Worm (Caenorhabditis elegans) whole organism, mixed stage, embryonic: ENCODE data around the gene zipt-17.

Source experiments
- M03D4.4 ChIP-seq: sonication (generic microtip); optimal IDR thresholded peaks from 2 replicates; lab custom pipeline; 2017; ENCODE audit warnings: mild to moderate bottlenecking, missing genetic modification characterization, missing compliant biosample characterization
- bed-3 ChIP-seq: fragments of 200-800 bp; sonication (Bioruptor generic); optimal IDR thresholded peaks from 3 replicates; lab custom pipeline; 2018; ENCODE audit warnings: mild to moderate bottlenecking, missing genetic modification characterization, moderate library complexity, missing compliant biosample characterization
- blmp-1 ChIP-seq: fragments of 150-350 bp; optimal IDR thresholded peaks from 2 replicates; lab custom pipeline; 2014; ENCODE audit warnings: missing biosample characterization, missing genetic modification characterization
- ceh-39 ChIP-seq: fragments of 150-350 bp; optimal IDR thresholded peaks from 2 replicates; lab custom pipeline; 2014; ENCODE audit warnings: missing biosample characterization, missing genetic modification characterization
- ceh-83 ChIP-seq: fragments of 200-800 bp; sonication (Bioruptor generic); optimal IDR thresholded peaks from 2 replicates; lab custom pipeline; 2018; ENCODE audit warnings: mild to moderate bottlenecking, missing genetic modification characterization, missing compliant biosample characterization
- ces-1 ChIP-seq: fragments of 150-350 bp; optimal IDR thresholded peaks from 2 replicates; lab custom pipeline; 2014; ENCODE audit warnings: missing biosample characterization, missing genetic modification reagents, missing genetic modification characterization
- drap-1 ChIP-seq: fragments of 200-800 bp; sonication (Bioruptor generic); optimal IDR thresholded peaks from 3 replicates; lab custom pipeline; 2018; ENCODE audit warnings: mild to moderate bottlenecking, missing genetic modification characterization, missing compliant biosample characterization
- elt-1 ChIP-seq: sonication (generic microtip); optimal IDR thresholded peaks from 2 replicates; lab custom pipeline; 2017; ENCODE audit warnings: missing genetic modification characterization, mild to moderate bottlenecking, missing compliant biosample characterization, antibody characterized with exemption, moderate library complexity, borderline replicate concordance; ENCODE audit not compliant: insufficient read depth
- elt-3 ChIP-seq: fragments of 150-350 bp; optimal IDR thresholded peaks from 2 replicates; lab custom pipeline; 2014; ENCODE audit warnings: missing biosample characterization, missing genetic modification characterization
- flh-1 ChIP-seq: fragments of 200-800 bp; sonication (Bioruptor generic); optimal IDR thresholded peaks from 2 replicates; lab custom pipeline; 2018; ENCODE audit warnings: mild to moderate bottlenecking, missing genetic modification characterization, moderate library complexity, missing compliant biosample characterization
- ham-2 ChIP-seq: fragments of 200-800 bp; sonication (Bioruptor generic); optimal IDR thresholded peaks from 2 replicates; lab custom pipeline; 2018; ENCODE audit warnings: mild to moderate bottlenecking, missing genetic modification characterization, missing compliant biosample characterization
- hlh-1 ChIP-seq: fragments of 150-350 bp; optimal IDR thresholded peaks from 2 replicates; lab custom pipeline; 2014; ENCODE audit warnings: missing biosample characterization, missing genetic modification reagents, missing genetic modification characterization
- lin-13 ChIP-seq: fragments of 150-350 bp; optimal IDR thresholded peaks from 2 replicates; lab custom pipeline; 2014; ENCODE audit warnings: missing biosample characterization, missing genetic modification characterization
- lin-32 ChIP-seq: fragments of 200-800 bp; sonication (Bioruptor generic); optimal IDR thresholded peaks from 2 replicates; lab custom pipeline; 2018; ENCODE audit warnings: mild to moderate bottlenecking, missing genetic modification characterization, missing compliant biosample characterization
- mab-5 ChIP-seq: fragments of 150-350 bp; optimal IDR thresholded peaks from 2 replicates; lab custom pipeline; 2014; ENCODE audit warnings: missing biosample characterization, missing genetic modification characterization
- mls-2 ChIP-seq: sonication (generic microtip); optimal IDR thresholded peaks from 2 replicates; lab custom pipeline; 2016; ENCODE audit warnings: mild to moderate bottlenecking, missing genetic modification characterization, moderate library complexity, missing compliant biosample characterization
- nhr-12 ChIP-seq: fragments of 150-350 bp; optimal IDR thresholded peaks from 2 replicates; lab custom pipeline; 2014; ENCODE audit warnings: missing biosample characterization, missing genetic modification characterization
- nhr-2 ChIP-seq: fragments of 150-350 bp; optimal IDR thresholded peaks from 2 replicates; lab custom pipeline; 2014; ENCODE audit warnings: missing biosample characterization, missing genetic modification characterization
- nhr-28 ChIP-seq: fragments of 150-350 bp; optimal IDR thresholded peaks from 2 replicates; lab custom pipeline; 2014; ENCODE audit warnings: missing biosample characterization, missing genetic modification characterization
- nhr-76 ChIP-seq: sonication (generic microtip); optimal IDR thresholded peaks from 2 replicates; lab custom pipeline; 2017; ENCODE audit warnings: missing biosample characterization, missing genetic modification characterization
- pha-4 ChIP-seq: fragments of 150-350 bp; optimal IDR thresholded peaks from 2 replicates; lab custom pipeline; 2018; ENCODE audit warnings: missing biosample characterization, missing genetic modification reagents, missing genetic modification characterization
- tbx-8 ChIP-seq: fragments of 200-800 bp; sonication (Bioruptor generic); optimal IDR thresholded peaks from 2 replicates; lab custom pipeline; 2018; ENCODE audit warnings: mild to moderate bottlenecking, missing genetic modification characterization, moderate library complexity, missing compliant biosample characterization
- unc-120 ChIP-seq: sonication (generic microtip); optimal IDR thresholded peaks from 2 replicates; lab custom pipeline; 2017; ENCODE audit warnings: missing genetic modification characterization, missing compliant biosample characterization; ENCODE audit not compliant: poor library complexity, severe bottlenecking
- unc-39 ChIP-seq: fragments of 150-350 bp; optimal IDR thresholded peaks from 2 replicates; lab custom pipeline; 2014; ENCODE audit warnings: missing biosample characterization, missing genetic modification characterization
- unc-62 ChIP-seq: fragments of 150-350 bp; optimal IDR thresholded peaks from 2 replicates; lab custom pipeline; 2014; ENCODE audit warnings: missing biosample characterization, missing genetic modification reagents, missing genetic modification characterization
- zip-8 ChIP-seq: fragments of 150-350 bp; optimal IDR thresholded peaks from 2 replicates; lab custom pipeline; 2014; ENCODE audit warnings: missing biosample characterization, missing genetic modification characterization
- ztf-11 ChIP-seq: fragments of 150-350 bp; optimal IDR thresholded peaks from 2 replicates; lab custom pipeline; 2014; ENCODE audit warnings: missing biosample characterization, missing genetic modification characterization

The zipt-17 gene

ce11 chrIV:17405530-17405929 is 38.3 kb upstream of the zipt-17 start, which contains the start of gene pmp-4:
Gene pmp-4 (minus strand): TSS chrIV:17405630.
- TF ChIP-seq nhr-76 (tag; lab: Kevin White, UChicago) = no peak
- TF ChIP-seq mls-2 (tag; lab: Kevin White, UChicago) = no peak
- TF ChIP-seq nhr-12 = no peak
- TF ChIP-seq drap-1 (GFP tag; lab: Kevin White, UChicago) = no peak
- TF ChIP-seq nhr-2 (tag; lab: Kevin White, UChicago) = no peak
- no peak for TF ChIP-seq lin-13 (tag; lab: Kevin White, UChicago)
- no peak for TF ChIP-seq pha-4 (tag; lab: Kevin White, UChicago)
- no peak for TF ChIP-seq ceh-39
- no peak for TF ChIP-seq ceh-83
- no peak for TF ChIP-seq zip-8 (tag; lab: Kevin White, UChicago)
- no peak for TF ChIP-seq M03D4.4 (tag; lab: Kevin White, UChicago)
- no peak for TF ChIP-seq mab-5
- no peak for TF ChIP-seq unc-62 (GFP tag; lab: Kevin White, UChicago)

DNA sequence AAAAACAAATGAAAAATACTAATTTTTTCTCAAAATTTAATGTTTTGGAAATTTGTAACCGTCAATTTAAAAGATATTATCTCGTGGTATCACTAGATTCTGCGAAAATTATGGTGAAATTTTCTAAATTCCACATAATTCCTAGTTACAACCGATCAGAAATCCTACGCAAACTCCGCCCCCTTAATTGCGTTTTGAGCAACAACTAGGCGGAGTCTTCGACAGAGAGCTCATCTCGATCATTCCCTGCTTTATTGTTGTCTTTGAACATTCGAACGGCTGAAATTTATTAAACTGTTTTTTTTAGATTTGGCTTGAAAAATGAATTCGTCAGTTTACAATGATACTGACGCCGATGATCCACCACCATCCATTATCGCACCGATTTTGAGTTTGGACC is 32.3 kb upstream of the zipt-17 start, which contains the start of gene T02D1.4:
T02D1.4 (plus strand) TSS at position 301 of the 400 bp plus-strand sequence.
- TF ChIP-seq elt-1 (tag; lab: Kevin White, UChicago) (no peak), mab-5 (no peak), nhr-2 (tag; lab: Kevin White, UChicago) (no peak), ztf-11 (tag; lab: Kevin White, UChicago) (no peak), ces-1 (GFP tag; lab: Kevin White, UChicago) (no peak)
- TF ChIP-seq, all 35 proteins: peak for 0

DNA sequence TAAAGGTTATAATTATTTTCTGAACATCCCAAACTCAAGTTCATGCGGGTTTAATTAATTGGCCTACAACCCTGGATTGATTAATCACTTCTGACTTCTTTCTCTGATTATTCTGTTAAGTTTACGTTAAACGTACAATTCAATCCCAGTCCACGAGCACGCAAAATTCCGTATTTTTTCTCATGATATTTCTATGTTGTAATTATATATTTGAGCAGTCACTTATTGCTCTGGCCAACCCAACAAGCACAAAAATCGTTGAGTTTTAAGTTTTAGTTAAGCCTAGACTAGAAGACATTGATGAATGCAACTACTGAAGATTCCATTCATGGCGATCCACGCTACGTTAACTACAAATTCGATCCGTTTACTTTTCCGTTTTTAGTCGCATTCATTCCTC is 28.7 kb upstream of the zipt-17 start, which contains the start of gene sru-15:
sru-15 (plus strand) TSS at position 301 of the 400 bp plus-strand sequence.
- TF ChIP-seq lin-32 (GFP tag; lab: Kevin White, UChicago) (no peak), elt-1 (tag; lab: Kevin White, UChicago) (no peak), mls-2 (tag; lab: Kevin White, UChicago) (no peak), unc-120 (tag; lab: Kevin White, UChicago) (no peak), lin-13 (tag; lab: Kevin White, UChicago) (no peak), bed-3 (no peak), unc-39 (tag; lab: Kevin White, UChicago) (no peak), nhr-28 (tag; lab: Kevin White, UChicago) (no peak), M03D4.4 (tag; lab: Kevin White, UChicago) (no peak), zip-8 (tag; lab: Kevin White, UChicago) (no peak), tbx-8 (GFP tag; lab: Kevin White, UChicago) (no peak), ham-2 (GFP tag; lab: Kevin White, UChicago) (no peak), elt-3 (tag; lab: Kevin White, UChicago) (no peak), ceh-39 (no peak), drap-1 (GFP tag; lab: Kevin White, UChicago) (no peak)

ce11 chrIV:17387442-17387967 is 20.3 kb upstream of the zipt-17 start, which contains the start of gene T02D1.8:
Gene T02D1.8 (minus strand): TSS chrIV:17387492.
- TF ChIP-seq blmp-1 = no peak
- TF ChIP-seq hlh-1 (tag; lab: Kevin White, UChicago) = peak; percentile 25
- no peak for TF ChIP-seq drap-1 (GFP tag; lab: Kevin White, UChicago)
- no peak for TF ChIP-seq ham-2 (GFP tag; lab: Kevin White, UChicago)
- no peak for TF ChIP-seq lin-13 (tag; lab: Kevin White, UChicago)

DNA sequence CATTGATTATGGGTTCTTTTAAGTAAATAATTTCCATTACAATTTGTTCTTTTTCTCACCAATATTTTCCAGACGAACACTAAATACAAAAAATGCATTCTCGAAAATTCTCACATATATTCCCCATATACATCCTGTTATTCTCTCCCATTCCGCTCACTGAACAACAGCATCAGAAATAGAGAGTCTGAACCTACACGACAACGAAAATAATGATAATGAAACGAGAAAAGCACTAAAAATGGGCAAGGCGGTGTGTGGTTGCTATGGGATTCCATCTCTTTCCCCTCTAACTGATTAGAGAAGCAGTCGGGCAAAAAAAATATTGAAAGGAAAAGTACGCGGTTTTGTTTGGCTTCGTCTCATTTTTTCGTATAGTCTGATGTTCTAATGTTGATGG is 15.9 kb upstream of the zipt-17 start, which contains the start of gene C30H6.12:
C30H6.12 (plus strand) TSS at position 301 of the 400 bp plus-strand sequence.
- no peak for TF ChIP-seq zip-8 (tag; lab: Kevin White, UChicago)
- TF ChIP-seq elt-3 (tag; lab: Kevin White, UChicago) = no peak
- TF ChIP-seq unc-39 (tag; lab: Kevin White, UChicago) = no peak

DNA sequence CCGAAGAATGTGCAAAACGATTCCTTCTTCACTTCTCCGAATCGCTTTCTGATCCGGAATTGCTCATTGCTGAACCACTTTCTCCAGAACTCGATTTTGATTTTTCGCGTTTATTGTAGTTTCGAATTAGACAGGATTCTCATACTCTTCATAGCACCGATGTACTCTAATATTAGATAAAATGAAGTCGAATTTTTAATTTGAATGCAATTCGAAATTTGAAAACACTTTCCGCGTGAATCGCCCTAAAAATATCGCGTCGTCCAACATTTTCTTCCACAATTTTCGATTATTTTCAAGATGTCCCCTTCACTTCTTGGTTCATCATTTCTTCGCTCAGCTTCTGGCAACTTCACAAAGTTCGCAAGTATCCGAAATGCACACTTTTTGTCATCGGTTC is 14.8 kb upstream of the zipt-17 start, which contains the start of gene C30H6.8:
C30H6.8 (plus strand) TSS at position 301 of the 400 bp plus-strand sequence.
- TF ChIP-seq elt-3 (tag; lab: Kevin White, UChicago) = no peak
- no peak for TF ChIP-seq ceh-83
- no peak for TF ChIP-seq zip-8 (tag; lab: Kevin White, UChicago)
- TF ChIP-seq flh-1 (GFP tag; lab: Kevin White, UChicago) = no peak
- TF ChIP-seq, all 35 proteins: peak for 0
